Fruit fly (Drosophila melanogaster) whole organism, embryonic: Measurements from ENCODE around the gene CG14212.

ENCODE experiments used
- Blimp-1 ChIP-seq: fragments of 200-800 bp; sonication (Bioruptor generic); optimal IDR thresholded peaks from 3 replicates; lab custom pipeline; 2018; ENCODE audit warnings: missing biosample characterization, missing genetic modification characterization, mild to moderate bottlenecking, moderate library complexity, missing genetic modification reagents
- C15 ChIP-seq: fragments of 200-800 bp; sonication (Bioruptor generic); IDR thresholded peaks from 3 replicates; pipeline ENCODE4 v1.3.6; 2022; ENCODE audit warnings: missing biosample characterization, missing genetic modification characterization
- CG10366 ChIP-seq: fragments of 200-800 bp; sonication (Bioruptor generic); IDR thresholded peaks from 2 replicates; pipeline ENCODE4 v1.3.6; 2022; ENCODE audit warnings: missing biosample characterization, missing genetic modification characterization
- CG10462 ChIP-seq: fragments of 200-800 bp; sonication (Bioruptor generic); optimal IDR thresholded peaks from 2 replicates; lab custom pipeline; 2016; ENCODE audit warnings: missing biosample characterization, missing genetic modification characterization
- CG10654 ChIP-seq: fragments of 200-800 bp; sonication (Bioruptor generic); optimal IDR thresholded peaks from 2 replicates; lab custom pipeline; 2016; ENCODE audit warnings: missing biosample characterization, missing genetic modification characterization
- CG12299 ChIP-seq: fragments of 200-800 bp; sonication (Bioruptor generic); optimal IDR thresholded peaks from 2 replicates; lab custom pipeline; 2018; ENCODE audit warnings: missing biosample characterization, mild to moderate bottlenecking, missing genetic modification characterization
- CG1233 ChIP-seq: fragments of 200-800 bp; sonication (Bioruptor generic); optimal IDR thresholded peaks from 4 replicates; lab custom pipeline; 2018; ENCODE audit warnings: missing biosample characterization, mild to moderate bottlenecking, missing genetic modification characterization
- CG12744 ChIP-seq: fragments of 200-800 bp; sonication (Bioruptor generic); optimal IDR thresholded peaks from 2 replicates; lab custom pipeline; 2016; ENCODE audit warnings: missing biosample characterization, missing genetic modification characterization
- CG12769 ChIP-seq: fragments of 200-800 bp; sonication (Bioruptor generic); optimal IDR thresholded peaks from 2 replicates; lab custom pipeline; 2019; ENCODE audit warnings: missing biosample characterization, mild to moderate bottlenecking, missing genetic modification characterization, moderate library complexity
- CG13287 ChIP-seq: fragments of 200-800 bp; sonication (Bioruptor generic); IDR thresholded peaks from 2 replicates; pipeline ENCODE4 v1.3.6; 2022; ENCODE audit warnings: missing biosample characterization, missing genetic modification characterization; ENCODE audit not compliant: partially characterized antibody
- CG15479 ChIP-seq: fragments of 200-800 bp; sonication (Bioruptor generic); optimal IDR thresholded peaks from 3 replicates; lab custom pipeline; 2019; ENCODE audit warnings: missing biosample characterization, mild to moderate bottlenecking, missing genetic modification characterization, moderate library complexity
- CG15696 ChIP-seq: fragments of 200-800 bp; sonication (Bioruptor generic); optimal IDR thresholded peaks from 2 replicates; lab custom pipeline; 2019; ENCODE audit warnings: missing biosample characterization, mild to moderate bottlenecking, missing genetic modification characterization, moderate library complexity
- CG16863 ChIP-seq: fragments of 200-800 bp; sonication (Bioruptor generic); optimal IDR thresholded peaks from 3 replicates; lab custom pipeline; 2016; ENCODE audit warnings: missing biosample characterization, missing genetic modification characterization
- CG17802 ChIP-seq: fragments of 200-800 bp; sonication (Bioruptor generic); optimal IDR thresholded peaks from 2 replicates; lab custom pipeline; 2018; ENCODE audit warnings: missing biosample characterization, mild to moderate bottlenecking, missing genetic modification characterization, moderate library complexity
- CG17829 ChIP-seq: fragments of 200-800 bp; optimal IDR thresholded peaks from 2 replicates; lab custom pipeline; 2019; ENCODE audit warnings: missing biosample characterization, mild to moderate bottlenecking, missing genetic modification characterization, moderate library complexity
- CG18619 ChIP-seq: fragments of 200-800 bp; sonication (Bioruptor generic); optimal IDR thresholded peaks from 3 replicates; lab custom pipeline; 2017; ENCODE audit warnings: missing biosample characterization, mild to moderate bottlenecking, missing genetic modification characterization
- CG3281 ChIP-seq: fragments of 200-800 bp; sonication (Bioruptor generic); optimal IDR thresholded peaks from 3 replicates; lab custom pipeline; 2017; ENCODE audit warnings: missing biosample characterization, mild to moderate bottlenecking, missing genetic modification characterization
- CG34422 ChIP-seq: fragments of 200-800 bp; sonication (Bioruptor generic); IDR thresholded peaks from 3 replicates; pipeline ENCODE4 v1.3.6; 2022; ENCODE audit warnings: missing biosample characterization, missing genetic modification characterization
- CG4360 ChIP-seq: fragments of 200-800 bp; sonication (Bioruptor generic); IDR thresholded peaks from 2 replicates; pipeline ENCODE4 v1.3.6; 2022; ENCODE audit warnings: missing biosample characterization, missing genetic modification characterization
- CG6272 ChIP-seq: fragments of 200-800 bp; sonication (Bioruptor generic); IDR thresholded peaks from 2 replicates; pipeline ENCODE4 v1.3.6; 2022; ENCODE audit warnings: missing biosample characterization, missing genetic modification characterization
- CG6654 ChIP-seq: fragments of 200-800 bp; sonication (Bioruptor generic); optimal IDR thresholded peaks from 2 replicates; lab custom pipeline; 2017; ENCODE audit warnings: missing biosample characterization, mild to moderate bottlenecking, missing genetic modification characterization
- CG6683 ChIP-seq: fragments of 200-800 bp; sonication (Bioruptor generic); optimal IDR thresholded peaks from 2 replicates; lab custom pipeline; 2017; ENCODE audit warnings: missing biosample characterization, mild to moderate bottlenecking, missing genetic modification characterization, missing genetic modification reagents
- CG6791 ChIP-seq: fragments of 200-800 bp; sonication (Bioruptor generic); IDR thresholded peaks from 3 replicates; pipeline ENCODE4 v1.3.6; 2022; ENCODE audit warnings: missing biosample characterization, missing genetic modification characterization; ENCODE audit not compliant: partially characterized antibody
- CG7963 ChIP-seq: fragments of 200-800 bp; sonication (Bioruptor generic); IDR thresholded peaks from 3 replicates; pipeline ENCODE4 v1.3.6; 2022; ENCODE audit warnings: missing biosample characterization, missing genetic modification characterization; ENCODE audit not compliant: partially characterized antibody
- CG8478 ChIP-seq: fragments of >200 bp; optimal IDR thresholded peaks from 2 replicates; lab custom pipeline; 2018
- D ChIP-seq, 2 experiments: fragments of 200-800 bp in 1 of 2; fragments of >200 bp in 1 of 2; sonication (Bioruptor generic) in 1 of 2; optimal IDR thresholded peaks; 2 replicates in 1 of 2; 3 replicates in 1 of 2; lab custom pipeline; 2017; ENCODE audit warnings: mild to moderate bottlenecking in 1 of 2, missing biosample characterization in 1 of 2, missing genetic modification characterization in 1 of 2, missing genetic modification reagents in 1 of 2
- Hr3 ChIP-seq: fragments of 200-800 bp; sonication (Bioruptor generic); optimal IDR thresholded peaks from 3 replicates; lab custom pipeline; 2016; ENCODE audit warnings: missing biosample characterization, missing genetic modification characterization
- Hr78 ChIP-seq, 2 experiments: fragments of 200-800 bp in 1 of 2; fragments of >200 bp in 1 of 2; sonication (Bioruptor generic) in 1 of 2; optimal IDR thresholded peaks; 2 replicates each; lab custom pipeline; 2017 to 2019; ENCODE audit warnings: missing biosample characterization in 2 of 2, missing genetic modification characterization in 2 of 2, mild to moderate bottlenecking in 1 of 2, moderate library complexity in 1 of 2
- Hsf ChIP-seq: fragments of 200-800 bp; sonication (Bioruptor generic); optimal IDR thresholded peaks from 3 replicates; lab custom pipeline; 2016; ENCODE audit warnings: missing biosample characterization, missing genetic modification characterization
- Max ChIP-seq: fragments of 200-800 bp; sonication (Bioruptor generic); optimal IDR thresholded peaks from 2 replicates; lab custom pipeline; 2016; ENCODE audit warnings: missing biosample characterization, mild to moderate bottlenecking, missing genetic modification characterization
- Myb ChIP-seq: fragments of 200-800 bp; sonication (Bioruptor generic); optimal IDR thresholded peaks from 2 replicates; lab custom pipeline; 2016; ENCODE audit warnings: missing biosample characterization, missing genetic modification characterization
- NK7.1 ChIP-seq: fragments of 200-800 bp; sonication (Bioruptor generic); optimal IDR thresholded peaks from 3 replicates; lab custom pipeline; 2016; ENCODE audit warnings: missing biosample characterization, missing genetic modification characterization
- Pdp1 ChIP-seq, 2 experiments: fragments of 200-800 bp; sonication (Bioruptor generic); optimal IDR thresholded peaks; 3 replicates each; lab custom pipeline; 2016; ENCODE audit warnings: missing biosample characterization in 2 of 2, missing genetic modification characterization in 2 of 2, mild to moderate bottlenecking in 1 of 2, moderate library complexity in 1 of 2
- Side ChIP-seq: fragments of 200-800 bp; sonication (Bioruptor generic); optimal IDR thresholded peaks from 2 replicates; lab custom pipeline; 2016; ENCODE audit warnings: missing biosample characterization, missing genetic modification characterization
- aop ChIP-seq: fragments of 200-800 bp; sonication (Bioruptor generic); IDR thresholded peaks from 2 replicates; pipeline ENCODE4 v1.3.6; 2022; ENCODE audit warnings: missing biosample characterization, missing genetic modification characterization
- ase ChIP-seq: fragments of 200-800 bp; sonication (Bioruptor generic); IDR thresholded peaks from 3 replicates; pipeline ENCODE4 v1.3.6; 2022; ENCODE audit warnings: missing biosample characterization, missing genetic modification characterization
- az2 ChIP-seq: fragments of 200-800 bp; sonication (Bioruptor generic); optimal IDR thresholded peaks from 3 replicates; lab custom pipeline; 2016; ENCODE audit warnings: missing biosample characterization, missing genetic modification characterization
- cwo ChIP-seq: fragments of 200-800 bp; sonication (Bioruptor generic); optimal IDR thresholded peaks from 3 replicates; lab custom pipeline; 2017; ENCODE audit warnings: missing biosample characterization, missing genetic modification characterization, mild to moderate bottlenecking, moderate library complexity, missing genetic modification reagents
- disco-r ChIP-seq: fragments of 200-800 bp; sonication (Bioruptor generic); optimal IDR thresholded peaks from 2 replicates; lab custom pipeline; 2016; ENCODE audit warnings: missing biosample characterization, missing genetic modification characterization
- ftz-f1 ChIP-seq: fragments of 200-800 bp; sonication (Bioruptor generic); optimal IDR thresholded peaks from 2 replicates; lab custom pipeline; 2016; ENCODE audit warnings: missing biosample characterization, missing genetic modification characterization
- jigr1 ChIP-seq: fragments of 200-800 bp; sonication (Bioruptor generic); IDR thresholded peaks from 3 replicates; pipeline ENCODE4 v1.3.6; 2022; ENCODE audit warnings: missing biosample characterization, missing genetic modification characterization
- onecut ChIP-seq: fragments of 200-800 bp; sonication (Bioruptor generic); IDR thresholded peaks from 2 replicates; pipeline ENCODE4 v1.3.6; 2022; ENCODE audit warnings: missing biosample characterization, missing genetic modification characterization
- pita ChIP-seq: fragments of 200-800 bp; sonication (Bioruptor generic); optimal IDR thresholded peaks from 2 replicates; lab custom pipeline; 2017; ENCODE audit warnings: missing biosample characterization, mild to moderate bottlenecking, missing genetic modification characterization
- repo ChIP-seq: fragments of 200-800 bp; sonication (Bioruptor generic); optimal IDR thresholded peaks from 2 replicates; lab custom pipeline; 2016; ENCODE audit warnings: missing biosample characterization, missing genetic modification characterization
- row ChIP-seq: fragments of 200-800 bp; sonication (Bioruptor generic); IDR thresholded peaks from 3 replicates; pipeline ENCODE4 v1.3.6; 2022; ENCODE audit warnings: missing biosample characterization, missing genetic modification characterization
- scrt ChIP-seq: fragments of 200-800 bp; sonication (Bioruptor generic); optimal IDR thresholded peaks from 2 replicates; lab custom pipeline; 2018; ENCODE audit warnings: missing biosample characterization, mild to moderate bottlenecking, missing genetic modification characterization, moderate library complexity
- sens-2 ChIP-seq: fragments of 200-800 bp; sonication (Bioruptor generic); IDR thresholded peaks from 2 replicates; pipeline ENCODE4 v1.3.6; 2022; ENCODE audit warnings: missing biosample characterization, missing genetic modification characterization
- sna ChIP-seq: fragments of 200-800 bp; sonication (Bioruptor generic); IDR thresholded peaks from 2 replicates; pipeline ENCODE4 v1.3.6; 2022; ENCODE audit warnings: missing biosample characterization, missing genetic modification characterization; ENCODE audit not compliant: partially characterized antibody
- tx ChIP-seq: fragments of 200-800 bp; sonication (Bioruptor generic); optimal IDR thresholded peaks from 2 replicates; lab custom pipeline; 2016; ENCODE audit warnings: missing biosample characterization, missing genetic modification characterization
- unc-4 ChIP-seq: fragments of 200-800 bp; sonication (Bioruptor generic); IDR thresholded peaks from 2 replicates; pipeline ENCODE4 v1.3.6; 2022; ENCODE audit warnings: missing biosample characterization, missing genetic modification characterization; ENCODE audit not compliant: partially characterized antibody

CG14212 gene

dm6 chrX:19665684-19666141 lies 40.2 kb downstream of the CG14212 start (continued):
- TF ChIP-seq tx (GFP tag; lab: Kevin White, UChicago), result no peak
- peak; percentile 31 for TF ChIP-seq onecut
- TF ChIP-seq CG7963 (GFP tag; lab: Robert Waterston, UW), result 0 out of 3 replicates have a peak, but pooled peaks have one; percentile 35
- no peak for TF ChIP-seq jigr1
- TF ChIP-seq Pdp1 (GFP tag; optimal IDR thresholded peaks at IDR 0.05; lab: Kevin White, UChicago), result peak; percentile 27 to 43
- TF ChIP-seq Blimp-1, result peak; percentile 10
- TF ChIP-seq CG12769 (tag; lab: Kevin White, UChicago), result peak; percentile 31
- no peak for TF ChIP-seq unc-4 (GFP tag; lab: Robert Waterston, UW)
- peak; percentile 44 for TF ChIP-seq CG10366 (GFP tag; lab: Robert Waterston, UW)
- no peak for TF ChIP-seq ase
- peak; percentile 96 for TF ChIP-seq row (GFP tag; lab: Robert Waterston, UW)
- TF ChIP-seq CG6683 (GFP tag; lab: Kevin White, UChicago), result no peak
- no peak for TF ChIP-seq CG1233 (GFP tag; lab: Kevin White, UChicago)
- TF ChIP-seq disco-r (GFP tag; lab: Kevin White, UChicago), result no peak
- TF ChIP-seq Hr3 (GFP tag; lab: Kevin White, UChicago), result peak; percentile 9
- no peak for TF ChIP-seq pita (GFP tag; lab: Kevin White, UChicago)
- no peak for TF ChIP-seq scrt (GFP tag; lab: Kevin White, UChicago)
- no peak for TF ChIP-seq CG6654
- TF ChIP-seq CG16863 (GFP tag; lab: Kevin White, UChicago), result peak; percentile 20
- no peak for TF ChIP-seq CG17829 (tag; lab: Kevin White, UChicago)
- peak; percentile 22 for TF ChIP-seq Hsf (GFP tag; lab: Kevin White, UChicago)
- no peak for TF ChIP-seq sens-2 (GFP tag; lab: Robert Waterston, UW)
- TF ChIP-seq az2, result peak; percentile 7
- no peak for TF ChIP-seq CG15479 (GFP tag; lab: Kevin White, UChicago)
- TF ChIP-seq CG3281 (GFP tag; lab: Kevin White, UChicago), result no peak
- no peak for TF ChIP-seq CG12299 (tag; lab: Kevin White, UChicago)
- peak; percentile 71 for TF ChIP-seq CG6791
- no peak for TF ChIP-seq ftz-f1 (GFP tag; lab: Kevin White, UChicago)
- no peak for TF ChIP-seq CG10462
- no peak for TF ChIP-seq cwo
- TF ChIP-seq D (optimal IDR thresholded peaks at IDR 0.05; lab: Kevin White, UChicago), result no peak
- no peak for TF ChIP-seq D (GFP tag; optimal IDR thresholded peaks at IDR 0.05; lab: Kevin White, UChicago)
- peak; percentile 24 for TF ChIP-seq CG12744 (GFP tag; lab: Kevin White, UChicago)
- peak; percentile 71 for TF ChIP-seq CG6272 (GFP tag; lab: Robert Waterston, UW)
- no peak for TF ChIP-seq CG17802 (tag; lab: Kevin White, UChicago)
- TF ChIP-seq Max (GFP tag; lab: Kevin White, UChicago), result no peak
- TF ChIP-seq Side (GFP tag; lab: Kevin White, UChicago), result no peak
- no peak for TF ChIP-seq CG15696 (tag; lab: Kevin White, UChicago)
- TF ChIP-seq NK7.1 (GFP tag; lab: Kevin White, UChicago), result no peak
- no peak for TF ChIP-seq aop
- no peak for TF ChIP-seq C15 (GFP tag; lab: Robert Waterston, UW)
- TF ChIP-seq CG13287 (GFP tag; lab: Robert Waterston, UW), result peak; percentile 32; the same call in 1 of the 2 replicates
- no peak for TF ChIP-seq repo (GFP tag; lab: Kevin White, UChicago)
- TF ChIP-seq sna (GFP tag; lab: Robert Waterston, UW), result no peak
- TF ChIP-seq Myb (GFP tag; lab: Kevin White, UChicago), result no peak
- peak in 1 of 2 experiments; percentile 2 for TF ChIP-seq Hr78 (GFP tag; optimal IDR thresholded peaks at IDR 0.05; lab: Kevin White, UChicago)
- TF ChIP-seq CG10654 (GFP tag; lab: Kevin White, UChicago), result no peak
- TF ChIP-seq CG4360 (GFP tag; lab: Robert Waterston, UW), result 0 out of 2 replicates have a peak, but pooled peaks have one; percentile 10
- TF ChIP-seq CG8478 (lab: Kevin White, UChicago), result no peak
- peak; percentile 66 for TF ChIP-seq CG34422
- TF ChIP-seq CG18619 (GFP tag; lab: Kevin White, UChicago), result no peak
